Worm (Caenorhabditis elegans) whole organism, L1 larva: ENCODE data around the gene rpl-33.

Experiments
- ceh-82 ChIP-seq, 3 experiments: fragments of 150-350 bp in 1 of 3; sonication (generic microtip) in 2 of 3; optimal IDR thresholded peaks; 2 replicates each; lab custom pipeline; 2014 to 2017; ENCODE audit warnings: missing biosample characterization in 3 of 3, missing genetic modification characterization in 3 of 3
- fkh-10 ChIP-seq: sonication (generic microtip); optimal IDR thresholded peaks from 2 replicates; lab custom pipeline; 2017; ENCODE audit warnings: missing biosample characterization, missing genetic modification reagents, missing genetic modification characterization
- lin-14 ChIP-seq: fragments of 200-800 bp; sonication (Bioruptor generic); optimal IDR thresholded peaks from 2 replicates; lab custom pipeline; 2018; ENCODE audit warnings: mild to moderate bottlenecking, missing genetic modification characterization, moderate library complexity, missing compliant biosample characterization
- nhr-237 ChIP-seq: fragments of 150-350 bp; optimal IDR thresholded peaks from 2 replicates; lab custom pipeline; 2014; ENCODE audit warnings: missing biosample characterization, missing genetic modification characterization
- nhr-71 ChIP-seq: sonication (generic microtip); optimal IDR thresholded peaks from 2 replicates; lab custom pipeline; 2016; ENCODE audit warnings: mild to moderate bottlenecking, missing genetic modification characterization, moderate library complexity, missing compliant biosample characterization
- nhr-77 ChIP-seq: fragments of 150-350 bp; optimal IDR thresholded peaks from 2 replicates; lab custom pipeline; 2014; ENCODE audit warnings: missing biosample characterization, missing genetic modification characterization
- nhr-85 ChIP-seq: sonication (generic microtip); peaks from one replicate; lab custom pipeline; 2016; ENCODE audit warnings: missing genetic modification characterization, inconsistent platforms, missing compliant biosample characterization
- xbp-1 ChIP-seq: sonication (generic microtip); optimal IDR thresholded peaks from 2 replicates; lab custom pipeline; 2016; ENCODE audit warnings: missing genetic modification characterization, missing compliant biosample characterization

DNA sequence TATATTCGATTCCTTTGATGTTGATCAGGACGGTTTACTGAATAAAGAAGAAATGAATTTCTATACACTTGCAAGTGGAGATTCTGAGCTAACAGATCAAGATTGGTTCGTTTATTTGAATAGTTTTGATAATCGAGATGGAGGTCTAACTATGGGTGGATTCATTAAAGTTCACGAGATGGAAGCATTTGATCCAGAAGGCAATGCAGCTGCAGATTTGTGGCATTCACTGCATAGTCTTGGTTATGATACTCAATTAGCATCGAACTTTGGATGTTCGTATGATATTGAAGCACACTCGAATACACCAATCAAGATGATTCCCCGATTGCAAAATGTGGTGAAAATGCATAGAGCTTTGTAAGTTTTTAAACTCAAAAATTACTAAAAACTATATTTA lies 9.4 kb upstream of the rpl-33 start:
- TF ChIP-seq lin-14 (no peak), nhr-237 (tag; lab: Kevin White, UChicago) (no peak), nhr-71 (tag; lab: Kevin White, UChicago) (no peak), fkh-10 (no peak), nhr-77 (tag; lab: Kevin White, UChicago) (no peak), xbp-1 (tag; lab: Kevin White, UChicago) (no peak), nhr-85 (no peak), ceh-82 (tag; optimal IDR thresholded peaks at IDR 0.05; lab: Kevin White, UChicago) (no peak)
